Worm (Caenorhabditis elegans): ENCODE results near the gene C44B7.11.

DNA sequence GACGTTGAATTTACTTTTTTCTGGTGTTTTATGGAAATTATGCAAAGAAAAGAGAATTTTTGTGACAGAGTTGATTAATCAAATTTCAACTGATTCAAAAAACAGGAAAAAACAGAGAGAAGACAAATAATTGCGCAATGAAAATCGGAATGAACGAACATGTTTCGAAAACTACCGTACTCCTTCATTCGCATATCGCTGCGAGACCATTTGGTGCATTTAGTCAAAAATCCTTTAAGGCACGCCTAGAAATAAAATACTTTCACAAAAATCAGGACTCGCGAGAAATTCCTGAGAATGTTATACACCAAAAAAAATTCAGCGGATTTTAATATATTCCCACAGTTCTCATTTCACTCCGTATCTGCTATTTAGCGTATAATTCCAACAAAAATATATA lies 37.3 kb downstream of the C44B7.11 start:
- TF ChIP-seq F52B5.7 (tag; optimal IDR thresholded peaks at IDR 0.05) (no peak), attf-3 (GFP tag; conservative IDR thresholded peaks at IDR 0.05) (no peak), ZK185.1 (tag; optimal IDR thresholded peaks at IDR 0.05; ENCODE audit: poor library complexity, severe bottlenecking) (no peak), let-607 (tag; optimal IDR thresholded peaks at IDR 0.05) (no peak), snpc-1.1 (tag; optimal IDR thresholded peaks at IDR 0.05; ENCODE audit: insufficient read depth) (no peak), snpc-4 (GFP tag; optimal IDR thresholded peaks at IDR 0.05) (no peak), snpc-4 (tag; optimal IDR thresholded peaks at IDR 0.05) (no peak), ztf-18 (tag; optimal IDR thresholded peaks at IDR 0.05) (no peak), athp-1 (tag; optimal IDR thresholded peaks at IDR 0.05) (no peak), K11D2.4 (GFP tag; IDR thresholded peaks at IDR 0.05) (no peak), unc-130 (GFP tag; optimal IDR thresholded peaks at IDR 0.05) (no peak), akir-1 (GFP tag; optimal IDR thresholded peaks at IDR 0.05) (no peak), B0336.3 (GFP tag; IDR thresholded peaks at IDR 0.05) (no peak), K12H6.12 (tag; optimal IDR thresholded peaks at IDR 0.05) (no peak), unc-62 (GFP tag; optimal IDR thresholded peaks at IDR 0.05) (no peak)
